Worm (Caenorhabditis elegans) whole organism, L4 larva: ENCODE measurements around the gene C35A5.11.

Experiments used
- mdl-1 ChIP-seq, 2 experiments: fragments of 150-350 bp in 1 of 2; sonication (generic microtip) in 1 of 2; optimal IDR thresholded peaks; 2 replicates each; lab custom pipeline; 2014 to 2017; ENCODE audit warnings: missing biosample characterization in 2 of 2, missing genetic modification characterization in 2 of 2
- nhr-6 ChIP-seq: fragments of 150-350 bp; optimal IDR thresholded peaks from 2 replicates; lab custom pipeline; 2014; ENCODE audit warnings: missing biosample characterization, missing genetic modification characterization
- unc-39 ChIP-seq: sonication (generic microtip); optimal IDR thresholded peaks from 2 replicates; lab custom pipeline; 2017; ENCODE audit warnings: missing biosample characterization, missing genetic modification characterization

DNA sequence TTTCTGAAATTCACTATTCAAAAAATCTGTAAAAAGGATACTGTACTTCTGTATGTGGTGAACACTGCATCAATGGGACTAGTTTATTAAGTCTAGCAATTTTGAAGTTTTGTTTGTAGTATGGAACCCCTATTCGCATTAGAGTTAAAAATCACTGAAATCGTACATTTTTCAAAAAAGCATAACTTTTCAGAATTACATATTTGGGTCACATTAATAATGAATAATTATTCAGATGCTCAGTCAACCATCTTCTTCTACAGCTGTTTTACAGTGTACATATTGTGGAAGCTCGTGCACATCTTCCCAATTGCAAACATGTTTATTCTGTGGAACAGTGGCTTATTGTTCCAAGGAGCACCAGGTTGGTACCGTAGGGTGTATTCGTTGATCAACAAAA, 34.2 kb downstream of the C35A5.11 start:
- TF ChIP-seq mdl-1 (tag; optimal IDR thresholded peaks at IDR 0.05; lab: Kevin White, UChicago), result no peak
- TF ChIP-seq nhr-6 (tag; lab: Kevin White, UChicago), result no peak
- no peak for TF ChIP-seq unc-39 (tag; lab: Kevin White, UChicago)
